Worm (Caenorhabditis elegans): ENCODE results near the gene fbxa-45.

- TF ChIP-seq sox-4 (tag; optimal IDR thresholded peaks at IDR 0.05) (no peak), fkh-10 (GFP tag; optimal IDR thresholded peaks at IDR 0.05) (no peak), pha-4 (tag; optimal IDR thresholded peaks at IDR 0.05) (no peak), unc-86 (tag; optimal IDR thresholded peaks at IDR 0.05) (no peak), che-1 (tag; optimal IDR thresholded peaks at IDR 0.05) (no peak), C38D4.7 (GFP tag; optimal IDR thresholded peaks at IDR 0.05) (no peak), pqm-1 (tag; optimal IDR thresholded peaks at IDR 0.05) (no peak), ceh-6 (GFP tag; optimal IDR thresholded peaks at IDR 0.05) (no peak)
Measured at ce11 chrV:16848498-16848897, 50.8 kb downstream of the fbxa-45 start, which contains the start of the genes clec-36 and clec-26.

Measured in whole organism, late embryonic.